Worm (Caenorhabditis elegans): Measurements from ENCODE around the gene C35D6.3.

Gene C35D6.3

DNA sequence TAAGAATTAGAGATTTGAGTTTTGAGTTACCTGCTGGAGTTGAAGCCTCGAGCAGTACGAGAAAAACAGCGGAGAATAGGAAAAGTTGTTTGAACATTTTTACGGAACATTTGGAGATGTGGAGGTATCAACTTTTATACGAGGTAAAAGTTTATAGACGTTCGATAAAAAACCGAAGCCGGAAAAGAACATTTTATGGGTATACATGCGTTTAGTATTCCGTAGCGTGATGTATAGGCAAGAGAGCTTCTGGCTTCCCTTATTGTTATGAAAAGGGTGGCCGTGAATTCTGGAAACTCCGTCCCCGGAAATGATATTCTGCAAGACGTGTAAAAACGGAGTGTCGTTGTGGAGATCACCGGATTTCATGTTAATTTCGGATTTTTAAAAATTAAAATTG, 26.2 kb upstream of the C35D6.3 start, which contains the start of gene K03D3.5:
TSS of gene K03D3.5 (minus strand) at position 101 of the 400 bp plus-strand sequence.
- TF ChIP-seq ztf-11 (tag; optimal IDR thresholded peaks at IDR 0.05) (no peak), nhr-237 (tag; optimal IDR thresholded peaks at IDR 0.05) (no peak), ces-1 (GFP tag; optimal IDR thresholded peaks at IDR 0.05) (no peak), blmp-1 (tag; optimal IDR thresholded peaks at IDR 0.05) (no peak), nhr-76 (tag; optimal IDR thresholded peaks at IDR 0.05) (no peak), tbx-8 (GFP tag; optimal IDR thresholded peaks at IDR 0.05) (no peak), cnd-1 (tag; optimal IDR thresholded peaks at IDR 0.05) (no peak), hlh-1 (tag; optimal IDR thresholded peaks at IDR 0.05) (no peak), ceh-43 (GFP tag; optimal IDR thresholded peaks at IDR 0.05) (no peak), ceh-39 (tag; optimal IDR thresholded peaks at IDR 0.05) (no peak), pha-4 (tag; optimal IDR thresholded peaks at IDR 0.05) (no peak), M03D4.4 (tag; optimal IDR thresholded peaks at IDR 0.05) (no peak), mls-2 (tag; optimal IDR thresholded peaks at IDR 0.05) (no peak), elt-3 (tag; optimal IDR thresholded peaks at IDR 0.05) (no peak), zip-8 (tag; optimal IDR thresholded peaks at IDR 0.05) (no peak), ceh-83 (GFP tag; optimal IDR thresholded peaks at IDR 0.05) (no peak)

- TF ChIP-seq unc-120 (tag; optimal IDR thresholded peaks at IDR 0.05; ENCODE audit: poor library complexity, severe bottlenecking) (no peak), tbx-8 (GFP tag; optimal IDR thresholded peaks at IDR 0.05) (no peak), ces-1 (GFP tag; optimal IDR thresholded peaks at IDR 0.05) (no peak)
These were observed 25.7 kb upstream of the C35D6.3 start, which contains the start of gene srz-61 for ce11 chrIV:16320866-16321265. srz-61 (plus strand) TSS chrIV:16321166.

DNA sequence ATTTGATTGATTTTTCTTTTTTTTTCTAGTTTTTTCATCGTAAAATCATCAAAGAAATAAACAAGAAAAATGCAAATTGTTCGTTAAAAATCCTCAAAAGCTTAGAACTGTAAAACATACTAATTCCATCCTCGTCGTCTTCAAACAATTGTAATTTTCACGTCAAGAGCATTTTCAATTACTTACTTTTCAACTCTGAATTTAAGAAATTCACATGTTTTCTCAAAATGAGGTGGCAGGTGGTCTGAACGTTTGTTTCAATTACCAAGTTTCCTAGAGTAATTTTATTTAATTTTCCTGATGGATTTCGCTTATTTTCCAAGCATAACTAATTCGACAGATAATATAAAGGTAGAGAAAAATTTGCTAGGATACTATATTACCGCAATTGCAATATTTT, 23.2 kb upstream of the C35D6.3 start, which contains the start of gene srz-104:
TSS of gene srz-104 (plus strand) at position 301 of the 400 bp plus-strand sequence.
- TF ChIP-seq ceh-39 (tag; optimal IDR thresholded peaks at IDR 0.05) (no peak), drap-1 (GFP tag; optimal IDR thresholded peaks at IDR 0.05) (no peak), bed-3 (GFP tag; optimal IDR thresholded peaks at IDR 0.05) (no peak), lsy-2 (tag; optimal IDR thresholded peaks at IDR 0.05) (no peak), ham-2 (GFP tag; optimal IDR thresholded peaks at IDR 0.05) (no peak), zip-8 (tag; optimal IDR thresholded peaks at IDR 0.05) (no peak), elt-3 (tag; optimal IDR thresholded peaks at IDR 0.05) (no peak), snpc-4 (tag; optimal IDR thresholded peaks at IDR 0.05) (no peak), unc-120 (tag; optimal IDR thresholded peaks at IDR 0.05; ENCODE audit: poor library complexity, severe bottlenecking) (no peak), hlh-1 (tag; optimal IDR thresholded peaks at IDR 0.05) (no peak), ceh-83 (GFP tag; optimal IDR thresholded peaks at IDR 0.05) (no peak), blmp-1 (tag; optimal IDR thresholded peaks at IDR 0.05) (no peak), ceh-43 (GFP tag; optimal IDR thresholded peaks at IDR 0.05) (no peak), mep-1 (tag; optimal IDR thresholded peaks at IDR 0.05) (no peak), lin-32 (GFP tag; optimal IDR thresholded peaks at IDR 0.05) (no peak), ces-1 (GFP tag; optimal IDR thresholded peaks at IDR 0.05) (no peak), mab-5 (tag; optimal IDR thresholded peaks at IDR 0.05) (no peak)

- TF ChIP-seq M03D4.4 (tag; optimal IDR thresholded peaks at IDR 0.05), result no peak
These were observed 22.0 kb upstream of the C35D6.3 start, which contains the start of gene srz-105 for ce11 chrIV:16324589-16324988. srz-105 (plus strand) TSS chrIV:16324889.

DNA sequence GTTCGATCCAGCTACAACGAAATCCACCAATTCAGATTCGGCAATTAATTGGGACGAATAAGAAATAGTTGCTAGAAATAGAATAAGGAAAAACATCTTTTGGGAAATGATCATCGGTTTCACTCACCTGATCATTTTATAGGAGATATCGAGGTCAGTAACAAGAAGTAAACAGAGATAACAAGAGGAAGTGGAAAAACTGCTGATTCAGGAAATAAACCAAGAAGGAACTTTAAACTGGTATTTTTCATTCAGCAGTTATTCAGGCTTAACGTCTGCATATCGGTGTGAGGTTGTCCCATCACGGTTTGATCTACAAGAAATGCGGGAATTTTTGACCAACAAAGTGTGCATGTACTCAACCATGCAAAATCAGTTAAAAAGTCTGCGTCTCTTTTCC, 18.1 kb upstream of the C35D6.3 start, which contains the start of gene K03D3.2:
TSS of gene K03D3.2 (minus strand) at position 101 of the 400 bp plus-strand sequence.
- TF ChIP-seq lin-32 (GFP tag; optimal IDR thresholded peaks at IDR 0.05), result no peak
- TF ChIP-seq nhr-237 (tag; optimal IDR thresholded peaks at IDR 0.05), result no peak
- TF ChIP-seq nhr-76 (tag; optimal IDR thresholded peaks at IDR 0.05), result no peak
- no peak for TF ChIP-seq ztf-11 (tag; optimal IDR thresholded peaks at IDR 0.05)
- no peak for TF ChIP-seq elt-1 (tag; optimal IDR thresholded peaks at IDR 0.05; ENCODE audit: borderline replicate concordance, insufficient read depth)
- TF ChIP-seq cnd-1 (tag; optimal IDR thresholded peaks at IDR 0.05), result no peak
- TF ChIP-seq snpc-4 (tag; optimal IDR thresholded peaks at IDR 0.05), result no peak
- TF ChIP-seq unc-120 (tag; optimal IDR thresholded peaks at IDR 0.05; ENCODE audit: poor library complexity, severe bottlenecking), result no peak

ce11 chrIV:16329159-16329558, 17.5 kb upstream of the C35D6.3 start, which contains the start of gene srz-74:
srz-74 (plus strand) TSS chrIV:16329459.
- TF ChIP-seq sptf-1 (tag; optimal IDR thresholded peaks at IDR 0.05) (no peak), unc-120 (tag; optimal IDR thresholded peaks at IDR 0.05; ENCODE audit: poor library complexity, severe bottlenecking) (no peak), ceh-43 (GFP tag; optimal IDR thresholded peaks at IDR 0.05) (no peak), ceh-83 (GFP tag; optimal IDR thresholded peaks at IDR 0.05) (no peak), cnd-1 (tag; optimal IDR thresholded peaks at IDR 0.05) (no peak), nhr-12 (tag; optimal IDR thresholded peaks at IDR 0.05) (no peak), ceh-39 (tag; optimal IDR thresholded peaks at IDR 0.05) (no peak), pha-4 (tag; optimal IDR thresholded peaks at IDR 0.05) (no peak), snpc-4 (tag; optimal IDR thresholded peaks at IDR 0.05) (no peak), lsy-2 (tag; optimal IDR thresholded peaks at IDR 0.05) (no peak), mab-5 (tag; optimal IDR thresholded peaks at IDR 0.05) (no peak), mep-1 (tag; optimal IDR thresholded peaks at IDR 0.05) (no peak), zip-8 (tag; optimal IDR thresholded peaks at IDR 0.05) (no peak)

Data from whole organism, mixed stage, embryonic.